Fruit fly (Drosophila melanogaster): ENCODE data around the gene CG14605.

The CG14605 gene

dm6 chr3R:7249460-7249859 is 30.0 kb upstream of the CG14605 start, which contains the start of the genes CG1227 and Dtwd2 (continued):
- TF ChIP-seq CG17568 (GFP tag; optimal IDR thresholded peaks at IDR 0.05) (no peak), Dek (tag; optimal IDR thresholded peaks at IDR 0.05) (no peak), dmrt11E (tag; optimal IDR thresholded peaks at IDR 0.05) (peak; percentile 90), CG7745 (tag; optimal IDR thresholded peaks at IDR 0.05) (no peak), Deaf1 (tag; optimal IDR thresholded peaks at IDR 0.05) (no peak), jumu (GFP tag; optimal IDR thresholded peaks at IDR 0.05) (no peak), usp (GFP tag; optimal IDR thresholded peaks at IDR 0.05) (no peak), onecut (GFP tag; IDR thresholded peaks at IDR 0.05) (peak; percentile 84; the same call in 1 of the 2 replicates), dati (GFP tag; IDR thresholded peaks at IDR 0.05) (peak; percentile 68), MBD-R2 (GFP tag; IDR thresholded peaks at IDR 0.05) (peak; percentile 98), mam (GFP tag; optimal IDR thresholded peaks at IDR 0.05) (peak; percentile 64), Bgb (GFP tag; IDR thresholded peaks at IDR 0.05; ENCODE audit: partially characterized antibody) (no peak), fd3F (GFP tag; optimal IDR thresholded peaks at IDR 0.05) (peak; percentile 93), Ssrp (tag; optimal IDR thresholded peaks at IDR 0.05) (peak; percentile 92), CG9817 (tag; optimal IDR thresholded peaks at IDR 0.05) (peak; percentile 93), Blimp-1 (GFP tag; optimal IDR thresholded peaks at IDR 0.05) (peak; percentile 88), Dref (GFP tag; IDR thresholded peaks at IDR 0.05) (no peak), Atf-2 (GFP tag; optimal IDR thresholded peaks at IDR 0.05) (peak; percentile 45), Rfx (GFP tag; IDR thresholded peaks at IDR 0.05) (peak; percentile 94), CG2120 (GFP tag; optimal IDR thresholded peaks at IDR 0.05) (peak; percentile 90), Mes4 (GFP tag; optimal IDR thresholded peaks at IDR 0.05) (peak; percentile 27), Hr78 (GFP tag; optimal IDR thresholded peaks at IDR 0.05) (no peak), maf-S (GFP tag; optimal IDR thresholded peaks at IDR 0.05) (peak; percentile 51), CG12769 (tag; optimal IDR thresholded peaks at IDR 0.05) (no peak), dan (GFP tag; IDR thresholded peaks at IDR 0.05) (no peak), Mrtf (GFP tag; IDR thresholded peaks at IDR 0.05) (peak; percentile 88), jing (GFP tag; optimal IDR thresholded peaks at IDR 0.05) (peak; percentile 50), CG6791 (GFP tag; IDR thresholded peaks at IDR 0.05; ENCODE audit: partially characterized antibody) (no peak), tap (tag; optimal IDR thresholded peaks at IDR 0.05) (peak; percentile 94), stc (GFP tag; IDR thresholded peaks at IDR 0.05) (peak; percentile 95), ems (GFP tag; optimal IDR thresholded peaks at IDR 0.05) (peak; percentile 72), psq (GFP tag; optimal IDR thresholded peaks at IDR 0.05) (no peak), CG6683 (GFP tag; optimal IDR thresholded peaks at IDR 0.05) (no peak), CkIIα-i1 (GFP tag; IDR thresholded peaks at IDR 0.05) (no peak), otp (GFP tag; IDR thresholded peaks at IDR 0.05) (peak; percentile 64; the same call in 2 of the 3 replicates), CG11085 (GFP tag; IDR thresholded peaks at IDR 0.05) (peak; percentile 46; the same call in 1 of the 2 replicates), Hand (GFP tag; optimal IDR thresholded peaks at IDR 0.05) (peak; percentile 87), CG15514 (GFP tag; optimal IDR thresholded peaks at IDR 0.05) (peak; percentile 81), CG17361 (GFP tag; IDR thresholded peaks at IDR 0.05) (no peak; the same call in 1 of the 3 replicates), CG8478 (optimal IDR thresholded peaks at IDR 0.05) (no peak), Eip74EF (GFP tag; optimal IDR thresholded peaks at IDR 0.05) (peak in 1 of 2 experiments; percentile 94), CG13624 (GFP tag; optimal IDR thresholded peaks at IDR 0.05) (peak; percentile 69), TFAM (GFP tag; optimal IDR thresholded peaks at IDR 0.05) (no peak), D19A (tag; optimal IDR thresholded peaks at IDR 0.05) (peak; percentile 92), CG4854 (GFP tag; optimal IDR thresholded peaks at IDR 0.05) (no peak), fu2 (GFP tag; optimal IDR thresholded peaks at IDR 0.05) (peak; percentile 6), bigmax (GFP tag; optimal IDR thresholded peaks at IDR 0.05) (no peak), sisA (GFP tag; IDR thresholded peaks at IDR 0.05) (peak; percentile 33; the same call in 1 of the 2 replicates), Taf1 (GFP tag; IDR thresholded peaks at IDR 0.05) (peak; percentile 83), CG3847 (GFP tag; IDR thresholded peaks at IDR 0.05) (peak; percentile 91), gcm (GFP tag; optimal IDR thresholded peaks at IDR 0.05) (no peak)

All from whole organism, embryonic.